Fruit fly (Drosophila melanogaster) whole organism, pupa: Measurements from ENCODE around the gene p23.

Experiments
- CG10348 ChIP-seq: fragments of 200-800 bp; sonication (Bioruptor generic); IDR thresholded peaks from 2 replicates; pipeline ENCODE4 v1.3.6; 2022; ENCODE audit warnings: missing biosample characterization, missing genetic modification characterization
- CG12605 ChIP-seq: fragments of 200-800 bp; sonication (Bioruptor generic); IDR thresholded peaks from 2 replicates; pipeline ENCODE4 v1.3.6; 2022; ENCODE audit warnings: missing biosample characterization, missing genetic modification characterization
- CG13204 ChIP-seq: fragments of 200-800 bp; sonication (Bioruptor generic); optimal IDR thresholded peaks from 2 replicates; lab custom pipeline; 2018; ENCODE audit warnings: missing biosample characterization, mild to moderate bottlenecking, missing genetic modification characterization, moderate library complexity
- CG14655 ChIP-seq: fragments of 200-800 bp; sonication (Bioruptor generic); optimal IDR thresholded peaks from 3 replicates; lab custom pipeline; 2017; ENCODE audit warnings: mild to moderate bottlenecking, missing biosample characterization, missing genetic modification reagents, missing genetic modification characterization
- CG15710 ChIP-seq: fragments of 200-800 bp; sonication (Bioruptor generic); optimal IDR thresholded peaks from 2 replicates; lab custom pipeline; 2018; ENCODE audit warnings: missing biosample characterization, mild to moderate bottlenecking, missing genetic modification characterization, moderate library complexity
- CG17806 ChIP-seq: fragments of 200-800 bp; sonication (Bioruptor generic); optimal IDR thresholded peaks from 2 replicates; lab custom pipeline; 2018; ENCODE audit warnings: missing biosample characterization, mild to moderate bottlenecking, missing genetic modification characterization, moderate library complexity
- CG32121 ChIP-seq: fragments of 200-800 bp; sonication (Bioruptor generic); IDR thresholded peaks from 2 replicates; pipeline ENCODE4 v1.3.6; 2022; ENCODE audit warnings: missing biosample characterization, missing genetic modification characterization
- CG34367 ChIP-seq: fragments of 200-800 bp; sonication (Bioruptor generic); optimal IDR thresholded peaks from 2 replicates; lab custom pipeline; 2018; ENCODE audit warnings: missing biosample characterization, mild to moderate bottlenecking, missing genetic modification characterization
- CG4496 ChIP-seq: fragments of 200-800 bp; sonication (Bioruptor generic); IDR thresholded peaks from 3 replicates; pipeline ENCODE4 v1.3.6; 2022; ENCODE audit warnings: missing biosample characterization, missing genetic modification characterization
- CG8159 ChIP-seq: fragments of 200-800 bp; sonication (Bioruptor generic); optimal IDR thresholded peaks from 3 replicates; lab custom pipeline; 2018; ENCODE audit warnings: missing biosample characterization, mild to moderate bottlenecking, missing genetic modification characterization, moderate library complexity
- CG8301 ChIP-seq: fragments of 200-800 bp; sonication (Bioruptor generic); optimal IDR thresholded peaks from 2 replicates; lab custom pipeline; 2018; ENCODE audit warnings: missing biosample characterization, mild to moderate bottlenecking, missing genetic modification characterization
- CG9948 ChIP-seq: fragments of 200-800 bp; sonication (Bioruptor generic); optimal IDR thresholded peaks from 2 replicates; lab custom pipeline; 2018; ENCODE audit warnings: missing biosample characterization, mild to moderate bottlenecking, missing genetic modification characterization, moderate library complexity
- D1 ChIP-seq: fragments of 200-800 bp; sonication (Bioruptor generic); optimal IDR thresholded peaks from 2 replicates; lab custom pipeline; 2018; ENCODE audit warnings: missing biosample characterization, mild to moderate bottlenecking, missing genetic modification characterization, moderate library complexity
- EcR ChIP-seq: fragments of 200-800 bp; sonication (Bioruptor generic); optimal IDR thresholded peaks from 3 replicates; lab custom pipeline; 2019; ENCODE audit warnings: missing biosample characterization, missing genetic modification characterization, mild to moderate bottlenecking, moderate library complexity, missing genetic modification reagents
- Ets98B ChIP-seq: fragments of 200-800 bp; sonication (Bioruptor generic); IDR thresholded peaks from 2 replicates; pipeline ENCODE4 v1.3.6; 2022; ENCODE audit warnings: missing biosample characterization, missing genetic modification characterization
- Pif1A ChIP-seq: fragments of 200-800 bp; sonication (Bioruptor generic); optimal IDR thresholded peaks from 3 replicates; lab custom pipeline; 2016; ENCODE audit warnings: missing biosample characterization, missing genetic modification characterization
- Pif1B ChIP-seq: fragments of 200-800 bp; sonication (Bioruptor generic); optimal IDR thresholded peaks from 3 replicates; lab custom pipeline; 2016; ENCODE audit warnings: missing biosample characterization, missing genetic modification characterization
- Snoo ChIP-seq: fragments of 200-800 bp; sonication (Bioruptor generic); optimal IDR thresholded peaks from 3 replicates; lab custom pipeline; 2017; ENCODE audit warnings: missing biosample characterization, mild to moderate bottlenecking, missing genetic modification characterization, inconsistent platforms
- fd96Ca ChIP-seq: fragments of 200-800 bp; sonication (Bioruptor generic); IDR thresholded peaks from 3 replicates; pipeline ENCODE4 v1.3.6; 2022; ENCODE audit warnings: missing biosample characterization, missing genetic modification characterization
- gl ChIP-seq: fragments of 200-800 bp; sonication (Bioruptor generic); optimal IDR thresholded peaks from 2 replicates; lab custom pipeline; 2018; ENCODE audit warnings: missing biosample characterization, mild to moderate bottlenecking, missing genetic modification characterization
- rn ChIP-seq: fragments of 200-800 bp; sonication (Bioruptor generic); IDR thresholded peaks from 2 replicates; pipeline ENCODE4 v1.3.6; 2022; ENCODE audit warnings: missing biosample characterization, missing genetic modification characterization

The p23 gene

DNA sequence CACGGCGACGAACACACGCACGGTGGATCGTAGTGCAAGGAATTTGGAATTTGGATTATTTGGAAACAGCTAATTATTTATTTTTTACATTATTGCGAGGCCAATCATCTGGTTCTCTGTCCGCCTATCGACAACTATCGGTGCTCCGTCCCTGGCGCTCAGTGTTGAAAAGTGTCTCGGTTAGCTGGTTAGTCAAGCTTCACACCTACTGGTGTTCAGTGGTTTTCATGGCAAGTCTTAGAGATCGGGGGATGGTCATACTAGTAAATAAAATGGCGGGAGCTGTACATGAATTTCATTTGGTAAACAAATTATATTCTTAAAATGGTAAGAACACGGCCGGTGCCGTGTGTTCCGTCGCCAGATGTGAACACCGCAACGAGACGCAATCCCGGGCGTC, 33.2 kb downstream of the p23 start, which contains the start of the genes trbd and dmt:
trbd (minus strand) TSS at position 152 of the 400 bp plus-strand sequence.
dmt (plus strand) TSS at position 257 of the 400 bp plus-strand sequence.
- TF ChIP-seq CG13204 (GFP tag; lab: Kevin White, UChicago) (no peak), D1 (no peak), CG12605 (GFP tag; lab: Robert Waterston, UW) (no peak), CG14655 (no peak), CG9948 (tag; lab: Kevin White, UChicago) (no peak), CG32121 (GFP tag; lab: Robert Waterston, UW) (no peak), Pif1B (no peak), rn (GFP tag; lab: Robert Waterston, UW) (no peak), CG8301 (tag; lab: Kevin White, UChicago) (no peak), CG4496 (GFP tag; lab: Robert Waterston, UW) (no peak), CG10348 (GFP tag; lab: Robert Waterston, UW) (no peak), Ets98B (GFP tag; lab: Robert Waterston, UW) (no peak), EcR (GFP tag; lab: Kevin White, UChicago) (no peak), CG15710 (no peak), fd96Ca (GFP tag; lab: Robert Waterston, UW) (no peak), CG17806 (tag; lab: Kevin White, UChicago) (no peak)

DNA sequence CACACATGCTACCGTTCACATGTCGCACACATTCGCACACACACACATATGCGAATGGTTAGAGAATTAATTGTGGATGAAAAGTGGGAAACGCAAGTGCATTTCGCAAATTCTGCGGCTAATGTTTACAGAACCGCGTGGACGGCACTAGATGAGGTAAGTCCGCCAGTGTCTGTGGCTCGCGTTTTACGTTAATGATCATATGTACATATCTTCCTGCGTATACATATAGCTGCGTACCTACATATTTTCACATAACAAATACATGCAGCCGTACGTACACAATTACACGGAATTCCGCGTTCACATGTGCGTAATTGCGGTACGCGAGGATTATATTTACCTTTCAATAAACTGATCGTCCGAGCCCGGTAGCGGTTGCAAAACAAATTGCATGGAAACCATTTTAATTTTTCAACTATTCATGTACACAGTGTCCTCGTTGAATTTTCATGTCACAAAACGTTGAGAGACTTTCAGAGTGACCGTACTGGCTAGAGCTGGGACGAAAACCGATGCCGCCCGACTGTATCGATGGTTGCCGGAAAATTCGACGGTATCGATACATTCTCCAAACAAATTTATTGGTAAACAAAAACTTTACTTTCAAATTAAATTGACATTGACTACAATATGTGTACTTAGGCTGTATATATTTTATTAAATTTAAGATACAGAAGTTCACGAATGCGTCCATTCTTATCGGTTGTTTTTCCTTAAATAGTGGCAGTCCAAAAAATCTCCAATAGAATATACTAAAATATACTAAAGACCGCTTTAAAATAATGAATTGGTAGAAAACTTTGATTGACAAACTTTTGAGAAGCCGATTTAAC, 47.6 kb downstream of the p23 start, which contains the start of gene hyd:
hyd (minus strand) TSS at position 495 of the 836 bp plus-strand sequence.
- TF ChIP-seq CG12605 (GFP tag; lab: Robert Waterston, UW), result no peak
- TF ChIP-seq CG13204 (GFP tag; lab: Kevin White, UChicago), result no peak
- TF ChIP-seq CG4496 (GFP tag; lab: Robert Waterston, UW), result no peak
- no peak for TF ChIP-seq CG15710
- no peak for TF ChIP-seq Pif1A (GFP tag; lab: Kevin White, UChicago)
- TF ChIP-seq CG10348 (GFP tag; lab: Robert Waterston, UW), result no peak
- TF ChIP-seq CG9948 (tag; lab: Kevin White, UChicago), result no peak
- no peak for TF ChIP-seq Pif1B
- TF ChIP-seq EcR (GFP tag; lab: Kevin White, UChicago), result no peak
- TF ChIP-seq CG8159 (tag; lab: Kevin White, UChicago), result no peak
- no peak for TF ChIP-seq Snoo (tag; lab: Kevin White, UChicago)
- no peak for TF ChIP-seq fd96Ca (GFP tag; lab: Robert Waterston, UW)
- no peak for TF ChIP-seq gl (tag; lab: Kevin White, UChicago)
- no peak for TF ChIP-seq CG8301 (tag; lab: Kevin White, UChicago)
- no peak for TF ChIP-seq CG17806 (tag; lab: Kevin White, UChicago)
- no peak for TF ChIP-seq CG32121 (GFP tag; lab: Robert Waterston, UW)
- no peak for TF ChIP-seq rn (GFP tag; lab: Robert Waterston, UW)
- TF ChIP-seq CG34367 (tag; lab: Kevin White, UChicago), result no peak
- no peak for TF ChIP-seq Ets98B (GFP tag; lab: Robert Waterston, UW)
- no peak for TF ChIP-seq D1
